Worm (Caenorhabditis elegans): ENCODE data around the gene C18A11.2.

Gene C18A11.2

ce11 chrX:8098813-8099360 lies 31.5 kb downstream of the C18A11.2 start, which contains the start of gene catp-5 (continued):
- no peak for TF ChIP-seq pros-1 (tag; optimal IDR thresholded peaks at IDR 0.05)

- TF ChIP-seq npax-4 (tag; optimal IDR thresholded peaks at IDR 0.05) = no peak
- peak; percentile 92 for TF ChIP-seq sdc-2 (tag; optimal IDR thresholded peaks at IDR 0.05)
These were observed 36.5 kb downstream of the C18A11.2 start, which contains the start of gene K07E3.2 for ce11 chrX:8103899-8104298. Gene K07E3.2, plus strand, starts transcription at chrX:8104298.

- no peak for TF ChIP-seq elt-4 (tag; optimal IDR thresholded peaks at IDR 0.05)
- no peak for TF ChIP-seq ztf-16 (tag; optimal IDR thresholded peaks at IDR 0.05)
- no peak for TF ChIP-seq hlh-8 (tag; optimal IDR thresholded peaks at IDR 0.05)
- TF ChIP-seq mec-3 (tag; optimal IDR thresholded peaks at IDR 0.05; ENCODE audit: borderline replicate concordance) = no peak
- no peak for TF ChIP-seq unc-3 (GFP tag; conservative IDR thresholded peaks at IDR 0.05)
- no peak for TF ChIP-seq unc-3 (tag; optimal IDR thresholded peaks at IDR 0.05)
- TF ChIP-seq pqm-1 (tag; optimal IDR thresholded peaks at IDR 0.05) = no peak
- TF ChIP-seq sox-2 (GFP tag; IDR thresholded peaks at IDR 0.05) = no peak
- no peak for TF ChIP-seq C08G9.2 (tag; optimal IDR thresholded peaks at IDR 0.05)
- TF ChIP-seq sox-4 (tag; optimal IDR thresholded peaks at IDR 0.05) = no peak
- TF ChIP-seq ceh-34 (tag; optimal IDR thresholded peaks at IDR 0.05) = no peak
These were observed 40.6 kb downstream of the C18A11.2 start, which contains the start of gene K07E3.9 for ce11 chrX:8107921-8108320. Gene K07E3.9, plus strand, starts transcription at chrX:8108221.

- TF ChIP-seq ttx-3 (tag; optimal IDR thresholded peaks at IDR 0.05) = no peak
- TF ChIP-seq tbx-2 (tag; optimal IDR thresholded peaks at IDR 0.05) = peak; percentile 19
These were observed 42.2 kb downstream of the C18A11.2 start for ce11 chrX:8109531-8109930.

ce11 chrX:8110193-8110592 lies 42.8 kb downstream of the C18A11.2 start, which contains the start of gene K07E3.1:
Gene K07E3.1, plus strand, starts transcription at chrX:8110439.
- no peak for TF ChIP-seq ceh-19 (GFP tag; optimal IDR thresholded peaks at IDR 0.05)
- no peak for TF ChIP-seq pha-2 (tag; optimal IDR thresholded peaks at IDR 0.05)
- no peak for TF ChIP-seq ceh-18 (tag; optimal IDR thresholded peaks at IDR 0.05)
- no peak for TF ChIP-seq ceh-45 (GFP tag; IDR thresholded peaks at IDR 0.05)
- TF ChIP-seq zip-5 (tag; optimal IDR thresholded peaks at IDR 0.05) = no peak
- no peak for TF ChIP-seq dmd-4 (tag; optimal IDR thresholded peaks at IDR 0.05; ENCODE audit: borderline replicate concordance)
- TF ChIP-seq ama-1 (optimal IDR thresholded peaks at IDR 0.05) = no peak
- no peak for TF ChIP-seq C08G9.2 (tag; optimal IDR thresholded peaks at IDR 0.05)
- TF ChIP-seq unc-3 (GFP tag; conservative IDR thresholded peaks at IDR 0.05) = no peak
- no peak for TF ChIP-seq unc-3 (tag; optimal IDR thresholded peaks at IDR 0.05)
- no peak for TF ChIP-seq che-1 (tag; optimal IDR thresholded peaks at IDR 0.05)

ce11 chrX:8116157-8116556 lies 48.8 kb downstream of the C18A11.2 start, which contains the start of gene hlh-8:
Gene hlh-8, plus strand, starts transcription at chrX:8116457.
- peak; percentile 49 for TF ChIP-seq hlh-8 (tag; optimal IDR thresholded peaks at IDR 0.05)
- no peak for TF ChIP-seq fkh-6 (tag; optimal IDR thresholded peaks at IDR 0.05)
